Worm (Caenorhabditis elegans) whole organism, late embryonic: Measurements from ENCODE around the gene Y64G10A.7.

Experiments
- C38D4.7 ChIP-seq: fragments of 200-800 bp; sonication (Bioruptor generic); optimal IDR thresholded peaks from 2 replicates; lab custom pipeline; 2018; ENCODE audit warnings: mild to moderate bottlenecking, missing genetic modification characterization, moderate library complexity, missing compliant biosample characterization
- F13H6.1 ChIP-seq: sonication (generic microtip); optimal IDR thresholded peaks from 2 replicates; lab custom pipeline; 2016; ENCODE audit warnings: missing genetic modification characterization, missing compliant biosample characterization
- K02D7.2 ChIP-seq: sonication (generic microtip); optimal IDR thresholded peaks from 2 replicates; lab custom pipeline; 2017; ENCODE audit warnings: mild to moderate bottlenecking, missing genetic modification characterization, missing compliant biosample characterization
- T23F11.4 ChIP-seq: fragments of 200-800 bp; sonication (Bioruptor generic); optimal IDR thresholded peaks from 2 replicates; lab custom pipeline; 2018; ENCODE audit warnings: mild to moderate bottlenecking, missing genetic modification characterization, missing compliant biosample characterization
- ahr-1 ChIP-seq: sonication (generic microtip); optimal IDR thresholded peaks from 2 replicates; lab custom pipeline; 2016; ENCODE audit warnings: missing genetic modification characterization, missing compliant biosample characterization
- ama-1 ChIP-seq: fragments of 150-350 bp; optimal IDR thresholded peaks from 2 replicates; lab custom pipeline; 2014
- ceh-14 ChIP-seq: sonication (generic microtip); optimal IDR thresholded peaks from 2 replicates; lab custom pipeline; 2016; ENCODE audit warnings: missing genotype, missing genetic modification characterization, missing compliant biosample characterization
- ceh-18 ChIP-seq: sonication (generic microtip); optimal IDR thresholded peaks from 2 replicates; lab custom pipeline; 2016; ENCODE audit warnings: missing genetic modification characterization, missing compliant biosample characterization
- ceh-19 ChIP-seq: fragments of 200-800 bp; sonication (Bioruptor generic); optimal IDR thresholded peaks from 2 replicates; lab custom pipeline; 2018; ENCODE audit warnings: mild to moderate bottlenecking, missing genetic modification characterization, missing compliant biosample characterization
- ceh-22 ChIP-seq: sonication (generic microtip); optimal IDR thresholded peaks from 2 replicates; lab custom pipeline; 2017; ENCODE audit warnings: missing biosample characterization, missing genetic modification characterization
- ceh-30 ChIP-seq: fragments of 150-350 bp; optimal IDR thresholded peaks from 2 replicates; lab custom pipeline; 2014; ENCODE audit warnings: missing biosample characterization, missing genetic modification characterization
- ceh-31 ChIP-seq: sonication (generic microtip); optimal IDR thresholded peaks from 2 replicates; lab custom pipeline; 2016; ENCODE audit warnings: missing genetic modification characterization, missing compliant biosample characterization
- ceh-34 ChIP-seq: sonication (generic microtip); optimal IDR thresholded peaks from 2 replicates; lab custom pipeline; 2016; ENCODE audit warnings: mild to moderate bottlenecking, missing genetic modification characterization, missing compliant biosample characterization
- ceh-45 ChIP-seq: fragments of 200-800 bp; sonication (Bioruptor generic); IDR thresholded peaks from 2 replicates; pipeline ENCODE4 v1.3.6; 2022; ENCODE audit warnings: missing genetic modification reagents, missing genetic modification characterization, missing compliant biosample characterization
- ceh-6 ChIP-seq: fragments of 200-800 bp; sonication (Bioruptor generic); optimal IDR thresholded peaks from 2 replicates; lab custom pipeline; 2018; ENCODE audit warnings: mild to moderate bottlenecking, missing genetic modification characterization, missing compliant biosample characterization
- ceh-9 ChIP-seq: sonication (generic microtip); optimal IDR thresholded peaks from 2 replicates; lab custom pipeline; 2016; ENCODE audit warnings: mild to moderate bottlenecking, missing genetic modification characterization, inconsistent platforms, missing compliant biosample characterization
- dmd-4 ChIP-seq: sonication (generic microtip); optimal IDR thresholded peaks from 2 replicates; lab custom pipeline; 2016; ENCODE audit warnings: borderline replicate concordance, missing genetic modification characterization, missing compliant biosample characterization
- dve-1 ChIP-seq: sonication (generic microtip); optimal IDR thresholded peaks from 2 replicates; lab custom pipeline; 2017; ENCODE audit warnings: antibody characterized with exemption, mild to moderate bottlenecking, missing genetic modification characterization, missing compliant biosample characterization
- elt-2 ChIP-seq: sonication (generic microtip); optimal IDR thresholded peaks from 2 replicates; lab custom pipeline; 2016; ENCODE audit warnings: missing genetic modification reagents, missing genetic modification characterization, missing compliant biosample characterization
- eyg-1 ChIP-seq: sonication (generic microtip); optimal IDR thresholded peaks from 2 replicates; lab custom pipeline; 2016; ENCODE audit warnings: missing genotype, missing genetic modification characterization, missing compliant biosample characterization
- fkh-10 ChIP-seq: fragments of 150-350 bp; optimal IDR thresholded peaks from 2 replicates; lab custom pipeline; 2014; ENCODE audit warnings: missing biosample characterization, missing genetic modification reagents, missing genetic modification characterization
- hlh-15 ChIP-seq: sonication (generic microtip); optimal IDR thresholded peaks from 2 replicates; lab custom pipeline; 2016; ENCODE audit warnings: missing genetic modification characterization, missing compliant biosample characterization
- hlh-6 ChIP-seq: sonication (generic microtip); optimal IDR thresholded peaks from 2 replicates; lab custom pipeline; 2016; ENCODE audit warnings: missing genotype, missing genetic modification characterization, missing compliant biosample characterization
- hlh-8 ChIP-seq: sonication (generic microtip); optimal IDR thresholded peaks from 2 replicates; lab custom pipeline; 2016; ENCODE audit warnings: missing genotype, missing genetic modification characterization, missing compliant biosample characterization
- nfya-1 ChIP-seq: sonication (generic microtip); optimal IDR thresholded peaks from 2 replicates; lab custom pipeline; 2017; ENCODE audit warnings: missing genetic modification characterization, mild to moderate bottlenecking, missing compliant biosample characterization, antibody characterized with exemption, moderate library complexity
- nhr-232 ChIP-seq: sonication (generic microtip); optimal IDR thresholded peaks from 2 replicates; lab custom pipeline; 2016; ENCODE audit warnings: missing genetic modification characterization, missing compliant biosample characterization
- npax-4 ChIP-seq: sonication (generic microtip); optimal IDR thresholded peaks from 2 replicates; lab custom pipeline; 2016; ENCODE audit warnings: missing genetic modification characterization, missing compliant biosample characterization
- pat-9 ChIP-seq: fragments of 200-800 bp; sonication (Bioruptor generic); optimal IDR thresholded peaks from 2 replicates; lab custom pipeline; 2018; ENCODE audit warnings: mild to moderate bottlenecking, missing genetic modification characterization, moderate library complexity, missing compliant biosample characterization
- pha-4 ChIP-seq: fragments of 150-350 bp; optimal IDR thresholded peaks from 2 replicates; lab custom pipeline; 2018; ENCODE audit warnings: missing biosample characterization, missing genetic modification reagents, missing genetic modification characterization
- pqm-1 ChIP-seq: sonication (generic microtip); optimal IDR thresholded peaks from 2 replicates; lab custom pipeline; 2016; ENCODE audit warnings: missing genetic modification characterization, missing compliant biosample characterization
- rnt-1 ChIP-seq: sonication (generic microtip); optimal IDR thresholded peaks from 2 replicates; lab custom pipeline; 2016; ENCODE audit warnings: missing genetic modification characterization, missing compliant biosample characterization
- sox-2 ChIP-seq: fragments of 200-800 bp; sonication (Bioruptor generic); IDR thresholded peaks from 2 replicates; pipeline ENCODE4 v1.3.6; 2022; ENCODE audit warnings: missing genetic modification reagents, missing genetic modification characterization, missing compliant biosample characterization
- sox-4 ChIP-seq: sonication (generic microtip); optimal IDR thresholded peaks from 2 replicates; lab custom pipeline; 2017; ENCODE audit warnings: mild to moderate bottlenecking, missing genetic modification characterization, inconsistent platforms, missing compliant biosample characterization
- syd-9 ChIP-seq: sonication (generic microtip); optimal IDR thresholded peaks from 2 replicates; lab custom pipeline; 2016; ENCODE audit warnings: mild to moderate bottlenecking, missing genetic modification characterization, moderate library complexity, missing compliant biosample characterization
- tbx-2 ChIP-seq: sonication (generic microtip); optimal IDR thresholded peaks from 2 replicates; lab custom pipeline; 2016; ENCODE audit warnings: missing genetic modification characterization, missing compliant biosample characterization
- ttx-3 ChIP-seq: sonication (generic microtip); optimal IDR thresholded peaks from 2 replicates; lab custom pipeline; 2016; ENCODE audit warnings: missing genetic modification reagents, missing genetic modification characterization, missing compliant biosample characterization
- unc-3 ChIP-seq, 2 experiments: fragments of 200-800 bp in 1 of 2; sonication (Bioruptor generic) in 1 of 2; sonication (generic microtip) in 1 of 2; conservative IDR thresholded peaks in 1 of 2; optimal IDR thresholded peaks in 1 of 2; 2 replicates each; pipeline versions ENCODE4 v1.3.6 to Lab custom; 2016 to 2022; ENCODE audit warnings: missing compliant biosample characterization in 2 of 2, missing genetic modification characterization in 2 of 2, missing genetic modification reagents in 1 of 2
- unc-42 ChIP-seq: sonication (generic microtip); optimal IDR thresholded peaks from 2 replicates; lab custom pipeline; 2016; ENCODE audit warnings: missing genotype, missing genetic modification characterization, missing compliant biosample characterization
- unc-55 ChIP-seq: sonication (generic microtip); optimal IDR thresholded peaks from 2 replicates; lab custom pipeline; 2017; ENCODE audit warnings: missing biosample characterization, missing genetic modification reagents, missing genetic modification characterization
- unc-86 ChIP-seq: sonication (generic microtip); optimal IDR thresholded peaks from 2 replicates; lab custom pipeline; 2016; ENCODE audit warnings: missing genetic modification characterization, missing compliant biosample characterization

Gene Y64G10A.7

DNA sequence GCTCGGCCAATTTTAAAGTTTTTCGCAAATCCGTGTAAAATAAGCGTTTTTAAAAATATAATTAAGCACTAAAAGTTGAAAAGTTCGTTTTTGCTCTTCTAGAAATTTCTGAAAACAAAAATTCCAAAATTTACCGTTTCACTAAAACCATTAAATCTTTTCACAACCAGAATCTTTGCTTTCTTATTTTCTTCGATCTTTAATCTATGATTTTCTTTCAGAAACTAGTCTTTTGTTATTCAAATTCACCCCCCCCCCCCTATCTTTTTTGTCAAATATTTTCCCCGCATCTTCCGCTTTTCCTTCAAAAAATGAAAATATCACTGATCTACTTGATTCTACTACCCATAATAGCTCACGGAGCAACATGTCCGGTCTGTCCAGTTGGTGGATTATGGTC, 48.0 kb downstream of the Y64G10A.7 start, which contains the start of gene Y67A10A.11:
Gene Y67A10A.11 (plus strand): TSS at position 301 of the 400 bp plus-strand sequence.
- no peak for TF ChIP-seq ceh-30 (tag; lab: Kevin White, UChicago)
- no peak for TF ChIP-seq nhr-232 (tag; lab: Kevin White, UChicago)
- TF ChIP-seq hlh-6 (tag; lab: Kevin White, UChicago), result no peak
- TF ChIP-seq unc-55, result no peak
- TF ChIP-seq ceh-14 (tag; lab: Kevin White, UChicago), result no peak
- TF ChIP-seq ceh-6 (GFP tag; lab: Kevin White, UChicago), result no peak
- no peak for TF ChIP-seq npax-4 (tag; lab: Kevin White, UChicago)
- TF ChIP-seq C38D4.7 (GFP tag; lab: Kevin White, UChicago), result no peak

DNA sequence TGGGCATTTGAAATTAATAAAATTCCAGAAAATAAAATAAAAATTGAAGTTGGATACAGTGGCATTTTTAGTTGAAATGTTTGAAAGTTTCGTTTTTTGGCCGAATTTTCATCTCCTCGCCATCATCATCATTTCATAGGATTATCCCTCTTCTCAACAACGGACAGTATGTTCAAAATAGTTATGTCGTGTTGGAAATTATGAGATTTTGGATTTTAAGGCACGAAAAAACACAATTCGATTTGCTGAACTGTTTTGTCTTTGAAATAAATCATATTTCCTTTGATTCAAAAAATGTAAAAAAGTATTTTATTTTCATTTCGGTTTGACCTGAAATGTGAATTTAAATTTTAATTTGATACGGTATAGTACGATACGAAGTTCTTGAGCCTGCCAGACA, 52.1 kb downstream of the Y64G10A.7 start, which contains the start of gene srlf-28:
Gene srlf-28 (minus strand): TSS at position 101 of the 400 bp plus-strand sequence.
- TF ChIP-seq elt-2, result no peak
- no peak for TF ChIP-seq nhr-232 (tag; lab: Kevin White, UChicago)
- TF ChIP-seq, all 69 proteins: peak for 0

DNA sequence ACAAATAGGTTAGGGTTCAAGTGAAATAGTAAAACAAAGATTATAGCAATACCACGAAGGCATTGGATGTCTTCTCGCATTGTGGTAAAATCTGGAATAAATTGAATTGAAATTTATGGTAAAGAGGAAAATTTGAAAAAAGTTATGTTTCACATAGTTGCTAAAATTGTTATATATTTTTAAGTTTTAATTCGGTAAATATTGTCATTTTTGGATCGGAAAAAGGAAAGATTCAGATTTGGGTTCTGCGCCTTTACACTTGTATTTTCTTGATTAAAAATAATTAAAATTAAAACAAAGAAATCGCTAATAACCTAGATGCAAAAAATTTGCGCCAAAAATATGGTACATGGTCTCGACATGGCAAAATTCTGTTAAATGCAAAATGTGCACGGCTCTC, 59.0 kb downstream of the Y64G10A.7 start, which contains the start of gene oac-56:
Gene oac-56 (minus strand): TSS at position 101 of the 400 bp plus-strand sequence.
- TF ChIP-seq F13H6.1 (tag; lab: Kevin White, UChicago) (no peak), sox-4 (tag; lab: Kevin White, UChicago) (no peak), ceh-9 (tag; lab: Kevin White, UChicago) (no peak), ceh-22 (tag; lab: Kevin White, UChicago) (no peak), nhr-232 (tag; lab: Kevin White, UChicago) (no peak), ttx-3 (no peak), unc-86 (tag; lab: Kevin White, UChicago) (no peak), K02D7.2 (no peak), sox-2 (GFP tag; lab: Robert Waterston, UW) (no peak)

DNA sequence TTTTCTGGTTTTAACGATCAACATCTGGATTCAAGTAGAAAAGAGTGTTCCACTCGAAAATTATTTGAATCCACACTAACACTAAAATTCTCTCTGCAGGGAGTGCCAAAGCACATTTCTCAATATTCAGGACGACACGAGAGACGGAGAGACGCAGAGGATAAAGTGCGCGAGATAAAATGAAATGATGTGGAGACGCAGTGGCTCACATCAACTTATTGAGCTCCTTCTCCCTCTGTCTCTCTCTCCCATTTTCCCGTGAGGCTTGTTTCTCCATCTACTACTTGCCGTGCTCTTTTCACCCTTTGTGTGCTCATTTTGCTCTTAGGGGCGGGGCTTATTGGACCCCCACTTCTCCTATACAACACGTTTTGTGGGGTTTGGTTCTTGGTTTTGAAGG, 64.4 kb downstream of the Y64G10A.7 start:
- TF ChIP-seq rnt-1 (tag; lab: Kevin White, UChicago), result peak; percentile 27
- TF ChIP-seq unc-55, result peak; percentile 76
- peak; percentile 79 for TF ChIP-seq ceh-31 (tag; lab: Kevin White, UChicago)
- TF ChIP-seq fkh-10 (GFP tag; lab: Kevin White, UChicago), result no peak
- TF ChIP-seq unc-42 (tag; lab: Kevin White, UChicago), result peak; percentile 82
- TF ChIP-seq ceh-6 (GFP tag; lab: Kevin White, UChicago), result no peak
- peak; percentile 53 for TF ChIP-seq nfya-1
- peak; percentile 13 for TF ChIP-seq ceh-34 (tag; lab: Kevin White, UChicago)
- no peak for TF ChIP-seq unc-3 (GFP tag; conservative IDR thresholded peaks at IDR 0.05; lab: Robert Waterston, UW)
- peak; percentile 12 for TF ChIP-seq unc-3 (tag; optimal IDR thresholded peaks at IDR 0.05; lab: Kevin White, UChicago)
- peak; percentile 54 for TF ChIP-seq hlh-8
- TF ChIP-seq sox-4 (tag; lab: Kevin White, UChicago), result no peak
- TF ChIP-seq ceh-18, result peak; percentile 60
- peak; percentile 2 for TF ChIP-seq ceh-19

DNA sequence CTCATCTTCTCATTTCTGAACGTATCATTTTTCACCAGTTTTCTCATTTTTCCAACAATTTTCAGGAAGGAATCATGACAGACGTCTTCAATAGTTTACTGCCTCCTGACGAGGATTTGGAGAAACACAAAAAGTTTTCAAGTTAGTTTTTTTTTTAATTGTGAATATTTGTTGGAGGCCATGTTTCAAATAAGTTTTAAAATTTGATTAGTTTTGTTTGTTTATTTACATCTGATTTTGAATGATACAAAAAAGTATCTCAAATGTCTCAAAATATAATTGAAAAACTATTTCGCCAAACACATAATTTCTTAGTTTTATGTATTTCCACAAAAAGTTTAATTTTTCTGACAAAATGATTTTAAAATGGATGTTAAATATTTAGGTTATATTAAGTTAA, 69.5 kb downstream of the Y64G10A.7 start, which contains the start of gene ssu-2:
Gene ssu-2 (plus strand): TSS at position 59 of the 400 bp plus-strand sequence.
- TF ChIP-seq syd-9 (no peak), ceh-18 (no peak), pat-9 (tag; lab: Kevin White, UChicago) (no peak), T23F11.4 (GFP tag; lab: Kevin White, UChicago) (no peak), nhr-232 (tag; lab: Kevin White, UChicago) (no peak), dmd-4 (tag; lab: Kevin White, UChicago) (no peak), ama-1 (lab: Kevin White, UChicago) (no peak), pqm-1 (tag; lab: Kevin White, UChicago) (no peak), ahr-1 (no peak), ceh-14 (tag; lab: Kevin White, UChicago) (no peak), ceh-45 (no peak), eyg-1 (no peak), hlh-15 (no peak), dve-1 (tag; lab: Kevin White, UChicago) (no peak), unc-55 (no peak), tbx-2 (tag; lab: Kevin White, UChicago) (no peak), rnt-1 (tag; lab: Kevin White, UChicago) (no peak), pha-4 (tag; lab: Kevin White, UChicago) (no peak)
